Worm (Caenorhabditis elegans): ENCODE measurements around the gene ttbk-8.2.

The ttbk-8.2 gene

ce11 chrIV:5664375-5665004 lies 32.8 kb downstream of the ttbk-8.2 start, which contains the start of gene bec-1:
TSS of gene bec-1 (minus strand) at chrIV:5664425.
- TF ChIP-seq med-1 (GFP tag; optimal IDR thresholded peaks at IDR 0.05; ENCODE audit: insufficient read depth) (no peak), tab-1 (GFP tag; IDR thresholded peaks at IDR 0.05) (no peak), cog-1 (tag; optimal IDR thresholded peaks at IDR 0.05) (no peak), ref-1 (GFP tag; conservative IDR thresholded peaks at IDR 0.05) (no peak), T22C8.4 (GFP tag; IDR thresholded peaks at IDR 0.05) (no peak)

ce11 chrIV:5665353-5665918 lies 33.7 kb downstream of the ttbk-8.2 start:
- no peak for TF ChIP-seq ztf-23 (GFP tag; IDR thresholded peaks at IDR 0.05)
- TF ChIP-seq med-1 (GFP tag; optimal IDR thresholded peaks at IDR 0.05; ENCODE audit: insufficient read depth): no peak
- no peak for TF ChIP-seq T22C8.4 (GFP tag; IDR thresholded peaks at IDR 0.05)
- TF ChIP-seq klf-2 (GFP tag; conservative IDR thresholded peaks at IDR 0.05): no peak
- no peak for TF ChIP-seq cog-1 (tag; optimal IDR thresholded peaks at IDR 0.05)

ce11 chrIV:5666115-5667028 lies 34.6 kb downstream of the ttbk-8.2 start:
- no peak for TF ChIP-seq T22C8.4 (GFP tag; IDR thresholded peaks at IDR 0.05)
- TF ChIP-seq tab-1 (GFP tag; IDR thresholded peaks at IDR 0.05): no peak
- TF ChIP-seq flt-1 (GFP tag; IDR thresholded peaks at IDR 0.05): no peak
- no peak for TF ChIP-seq ztf-29 (GFP tag; IDR thresholded peaks at IDR 0.05)
- no peak for TF ChIP-seq cog-1 (tag; optimal IDR thresholded peaks at IDR 0.05)
- no peak for TF ChIP-seq ztf-23 (GFP tag; IDR thresholded peaks at IDR 0.05)
- TF ChIP-seq klf-2 (GFP tag; conservative IDR thresholded peaks at IDR 0.05): no peak
- no peak for TF ChIP-seq med-1 (GFP tag; optimal IDR thresholded peaks at IDR 0.05; ENCODE audit: insufficient read depth)
- no peak for TF ChIP-seq ref-1 (GFP tag; conservative IDR thresholded peaks at IDR 0.05)

- TF ChIP-seq T22C8.4 (GFP tag; IDR thresholded peaks at IDR 0.05) (no peak), tab-1 (GFP tag; IDR thresholded peaks at IDR 0.05) (no peak), cog-1 (tag; optimal IDR thresholded peaks at IDR 0.05) (no peak), ref-1 (GFP tag; conservative IDR thresholded peaks at IDR 0.05) (no peak)
Measured at ce11 chrIV:5667191-5667590, 35.5 kb downstream of the ttbk-8.2 start.

- TF ChIP-seq ztf-23 (GFP tag; IDR thresholded peaks at IDR 0.05) (no peak), ref-1 (GFP tag; conservative IDR thresholded peaks at IDR 0.05) (no peak), T22C8.4 (GFP tag; IDR thresholded peaks at IDR 0.05) (no peak), tab-1 (GFP tag; IDR thresholded peaks at IDR 0.05) (no peak)
Measured at ce11 chrIV:5669459-5669858, 37.7 kb downstream of the ttbk-8.2 start, which contains the start of gene T19E7.6. TSS of gene T19E7.6 (minus strand) at chrIV:5669503.

ce11 chrIV:5671325-5671724 lies 39.6 kb downstream of the ttbk-8.2 start:
- TF ChIP-seq tab-1 (GFP tag; IDR thresholded peaks at IDR 0.05) (no peak), T22C8.4 (GFP tag; IDR thresholded peaks at IDR 0.05) (no peak), klf-2 (GFP tag; conservative IDR thresholded peaks at IDR 0.05) (no peak), med-1 (GFP tag; optimal IDR thresholded peaks at IDR 0.05; ENCODE audit: insufficient read depth) (no peak), ztf-29 (GFP tag; IDR thresholded peaks at IDR 0.05) (no peak), flt-1 (GFP tag; IDR thresholded peaks at IDR 0.05) (no peak), ref-1 (GFP tag; conservative IDR thresholded peaks at IDR 0.05) (no peak), ztf-23 (GFP tag; IDR thresholded peaks at IDR 0.05) (no peak), cog-1 (tag; optimal IDR thresholded peaks at IDR 0.05) (no peak)

- TF ChIP-seq cog-1 (tag; optimal IDR thresholded peaks at IDR 0.05) (no peak), klf-2 (GFP tag; conservative IDR thresholded peaks at IDR 0.05) (no peak), T22C8.4 (GFP tag; IDR thresholded peaks at IDR 0.05) (no peak), ref-1 (GFP tag; conservative IDR thresholded peaks at IDR 0.05) (no peak), med-1 (GFP tag; optimal IDR thresholded peaks at IDR 0.05; ENCODE audit: insufficient read depth) (no peak), flt-1 (GFP tag; IDR thresholded peaks at IDR 0.05) (no peak), ztf-29 (GFP tag; IDR thresholded peaks at IDR 0.05) (no peak), ztf-23 (GFP tag; IDR thresholded peaks at IDR 0.05) (no peak), tab-1 (GFP tag; IDR thresholded peaks at IDR 0.05) (no peak)
Measured at ce11 chrIV:5674435-5674834, 42.7 kb downstream of the ttbk-8.2 start, which contains the start of gene srd-5. TSS of gene srd-5 (minus strand) at chrIV:5674535.

- no peak for TF ChIP-seq tab-1 (GFP tag; IDR thresholded peaks at IDR 0.05)
- no peak for TF ChIP-seq klf-2 (GFP tag; conservative IDR thresholded peaks at IDR 0.05)
- no peak for TF ChIP-seq cog-1 (tag; optimal IDR thresholded peaks at IDR 0.05)
- no peak for TF ChIP-seq med-1 (GFP tag; optimal IDR thresholded peaks at IDR 0.05; ENCODE audit: insufficient read depth)
- TF ChIP-seq flt-1 (GFP tag; IDR thresholded peaks at IDR 0.05): no peak
- TF ChIP-seq ref-1 (GFP tag; conservative IDR thresholded peaks at IDR 0.05): no peak
- no peak for TF ChIP-seq T22C8.4 (GFP tag; IDR thresholded peaks at IDR 0.05)
Measured at ce11 chrIV:5678044-5678443, 46.3 kb downstream of the ttbk-8.2 start, which contains the start of gene C55C3.4. TSS of gene C55C3.4 (minus strand) at chrIV:5678144.

ce11 chrIV:5682547-5683234 lies 51.0 kb downstream of the ttbk-8.2 start, which contains the start of the genes C55C3.7 and C55C3.6:
TSS of gene C55C3.7 (minus strand) at chrIV:5682647.
TSS of gene C55C3.6 (plus strand) at chrIV:5683184.
- no peak for TF ChIP-seq T22C8.4 (GFP tag; IDR thresholded peaks at IDR 0.05)
- no peak for TF ChIP-seq klf-2 (GFP tag; conservative IDR thresholded peaks at IDR 0.05)
- TF ChIP-seq flt-1 (GFP tag; IDR thresholded peaks at IDR 0.05): no peak
- TF ChIP-seq ref-1 (GFP tag; conservative IDR thresholded peaks at IDR 0.05): no peak
- TF ChIP-seq med-1 (GFP tag; optimal IDR thresholded peaks at IDR 0.05; ENCODE audit: insufficient read depth): no peak
- no peak for TF ChIP-seq cog-1 (tag; optimal IDR thresholded peaks at IDR 0.05)
- TF ChIP-seq tab-1 (GFP tag; IDR thresholded peaks at IDR 0.05): no peak
- no peak for TF ChIP-seq ztf-29 (GFP tag; IDR thresholded peaks at IDR 0.05)
- TF ChIP-seq ztf-23 (GFP tag; IDR thresholded peaks at IDR 0.05): no peak

All from whole organism, midembryonic.